Fruit fly (Drosophila melanogaster): ENCODE measurements around the gene CG7029.

- TF ChIP-seq Myc (optimal IDR thresholded peaks at IDR 0.05) (peak; percentile 26), N (GFP tag; optimal IDR thresholded peaks at IDR 0.05) (no peak), usp (GFP tag; optimal IDR thresholded peaks at IDR 0.05) (no peak), h (GFP tag; optimal IDR thresholded peaks at IDR 0.05) (peak; percentile 54), CrebA (GFP tag; optimal IDR thresholded peaks at IDR 0.05; ENCODE audit: borderline replicate concordance) (no peak), rgr (GFP tag; optimal IDR thresholded peaks at IDR 0.05) (peak; percentile 72), Dfd (GFP tag; optimal IDR thresholded peaks at IDR 0.05) (no peak), Jra (GFP tag; optimal IDR thresholded peaks at IDR 0.05) (peak; percentile 40), brk (GFP tag; optimal IDR thresholded peaks at IDR 0.05) (no peak), pan (optimal IDR thresholded peaks at IDR 0.05) (no peak), dsf (GFP tag; optimal IDR thresholded peaks at IDR 0.05; ENCODE audit: borderline replicate concordance) (peak; percentile 4), Mio (GFP tag; optimal IDR thresholded peaks at IDR 0.05) (no peak), tai (GFP tag; optimal IDR thresholded peaks at IDR 0.05) (no peak)
Observed at dm6 chr3R:22724149-22724973, 26.3 kb upstream of the CG7029 start, which contains the start of gene Irp-1A.
